Worm (Caenorhabditis elegans) whole organism, midembryonic: ENCODE measurements around the gene hlh-33.

Source experiments
- T22C8.4 ChIP-seq: fragments of 200-800 bp; sonication (Bioruptor generic); IDR thresholded peaks from 2 replicates; pipeline ENCODE4 v1.3.6; 2022; ENCODE audit warnings: missing genetic modification characterization, missing compliant biosample characterization
- cog-1 ChIP-seq: sonication (generic microtip); optimal IDR thresholded peaks from 2 replicates; lab custom pipeline; 2016; ENCODE audit warnings: missing genetic modification characterization, missing compliant biosample characterization
- flt-1 ChIP-seq: fragments of 200-800 bp; sonication (Bioruptor generic); IDR thresholded peaks from 2 replicates; pipeline ENCODE4 v1.3.6; 2022; ENCODE audit warnings: missing genetic modification characterization, missing compliant biosample characterization
- klf-2 ChIP-seq: fragments of 200-800 bp; sonication (Bioruptor generic); conservative IDR thresholded peaks from 2 replicates; pipeline ENCODE4 v1.3.6; 2022; ENCODE audit warnings: missing genetic modification reagents, missing genetic modification characterization, missing compliant biosample characterization
- med-1 ChIP-seq: sonication (generic microtip); optimal IDR thresholded peaks from 2 replicates; lab custom pipeline; 2017; ENCODE audit warnings: missing genetic modification characterization, mild to moderate bottlenecking, missing compliant biosample characterization, antibody characterized with exemption, missing genetic modification reagents; ENCODE audit not compliant: insufficient read depth
- ref-1 ChIP-seq: fragments of 200-800 bp; sonication (Bioruptor generic); conservative IDR thresholded peaks from 2 replicates; pipeline ENCODE4 v1.3.6; 2022; ENCODE audit warnings: missing genetic modification reagents, missing genetic modification characterization, missing compliant biosample characterization
- tab-1 ChIP-seq: fragments of 200-800 bp; sonication (Bioruptor generic); IDR thresholded peaks from 2 replicates; pipeline ENCODE4 v1.3.6; 2022; ENCODE audit warnings: missing genetic modification characterization, missing compliant biosample characterization
- ztf-23 ChIP-seq: fragments of 200-800 bp; sonication (Bioruptor generic); IDR thresholded peaks from 2 replicates; pipeline ENCODE4 v1.3.6; 2022; ENCODE audit warnings: missing genetic modification reagents, missing genetic modification characterization, missing compliant biosample characterization
- ztf-29 ChIP-seq: fragments of 200-800 bp; sonication (Bioruptor generic); IDR thresholded peaks from 2 replicates; pipeline ENCODE4 v1.3.6; 2022; ENCODE audit warnings: missing genetic modification reagents, missing genetic modification characterization, missing compliant biosample characterization

hlh-33 gene

ce11 chrIII:1893851-1894250, 38.7 kb downstream of the hlh-33 start, which contains the start of the genes B0524.5 and B0524.2:
TSS of gene B0524.5 (minus strand) at chrIII:1893890.
TSS of gene B0524.2 (plus strand) at chrIII:1894057.
- TF ChIP-seq cog-1 (no peak), T22C8.4 (GFP tag; lab: Robert Waterston, UW) (peak; percentile 62), ztf-29 (no peak), flt-1 (GFP tag; lab: Robert Waterston, UW) (no peak), ztf-23 (GFP tag; lab: Robert Waterston, UW) (no peak)

ce11 chrIII:1903966-1904365, 48.8 kb downstream of the hlh-33 start:
- TF ChIP-seq tab-1, result no peak

- TF ChIP-seq ztf-23 (GFP tag; lab: Robert Waterston, UW) (no peak), flt-1 (GFP tag; lab: Robert Waterston, UW) (no peak), ztf-29 (no peak), klf-2 (GFP tag; lab: Robert Waterston, UW) (no peak), cog-1 (no peak), ref-1 (GFP tag; lab: Robert Waterston, UW) (no peak), tab-1 (no peak), med-1 (GFP tag; lab: Kevin White, UChicago) (no peak), T22C8.4 (GFP tag; lab: Robert Waterston, UW) (no peak)
Observed at ce11 chrIII:1905589-1905988, 50.4 kb downstream of the hlh-33 start, which contains the start of the genes B0524.6 and pqn-41. TSS of gene B0524.6 (minus strand) at chrIII:1905640. TSS of gene pqn-41 (plus strand) at chrIII:1905958.
